Worm (Caenorhabditis elegans): Measurements from ENCODE around the gene C08B6.5.

The C08B6.5 gene

ce11 chrV:10145653-10146052 lies 28.1 kb downstream of the C08B6.5 start, which contains the start of gene C51E3.9:
TSS of gene C51E3.9 (plus strand) at chrV:10145953.
- no peak for TF ChIP-seq ceh-13 (GFP tag; optimal IDR thresholded peaks at IDR 0.05)
- TF ChIP-seq ama-1 (optimal IDR thresholded peaks at IDR 0.05), result no peak
- no peak for TF ChIP-seq pes-1 (GFP tag; IDR thresholded peaks at IDR 0.05)
- TF ChIP-seq scrt-1 (GFP tag; IDR thresholded peaks at IDR 0.05), result no peak
- no peak for TF ChIP-seq tbx-11 (GFP tag; IDR thresholded peaks at IDR 0.05)
- no peak for TF ChIP-seq hnd-1 (tag; optimal IDR thresholded peaks at IDR 0.05)
- TF ChIP-seq flt-1 (GFP tag; IDR thresholded peaks at IDR 0.05), result no peak
- no peak for TF ChIP-seq aly-1 (tag; optimal IDR thresholded peaks at IDR 0.05)
- TF ChIP-seq B0310.2 (tag; optimal IDR thresholded peaks at IDR 0.05), result no peak
- no peak for TF ChIP-seq tbx-37 (GFP tag; conservative IDR thresholded peaks at IDR 0.05)
- no peak for TF ChIP-seq hmbx-1 (tag; optimal IDR thresholded peaks at IDR 0.05)
- TF ChIP-seq ceh-36 (tag; optimal IDR thresholded peaks at IDR 0.05), result no peak
- no peak for TF ChIP-seq hmg-4 (GFP tag; optimal IDR thresholded peaks at IDR 0.05)
- no peak for TF ChIP-seq tra-4 (tag; optimal IDR thresholded peaks at IDR 0.05)
- TF ChIP-seq ets-7 (tag; optimal IDR thresholded peaks at IDR 0.05), result no peak
- TF ChIP-seq sea-1 (GFP tag; conservative IDR thresholded peaks at IDR 0.05), result no peak
- TF ChIP-seq F13C5.2 (tag; optimal IDR thresholded peaks at IDR 0.05), result no peak

ce11 chrV:10146787-10147186 lies 29.2 kb downstream of the C08B6.5 start:
- TF ChIP-seq tbx-37 (GFP tag; conservative IDR thresholded peaks at IDR 0.05) (no peak), scrt-1 (GFP tag; IDR thresholded peaks at IDR 0.05) (no peak), aly-1 (tag; optimal IDR thresholded peaks at IDR 0.05) (no peak), sea-1 (GFP tag; conservative IDR thresholded peaks at IDR 0.05) (no peak), hmg-4 (GFP tag; optimal IDR thresholded peaks at IDR 0.05) (no peak), ceh-13 (GFP tag; optimal IDR thresholded peaks at IDR 0.05) (no peak)

- TF ChIP-seq ets-7 (tag; optimal IDR thresholded peaks at IDR 0.05) (no peak), tra-4 (tag; optimal IDR thresholded peaks at IDR 0.05) (no peak), aly-1 (tag; optimal IDR thresholded peaks at IDR 0.05) (no peak), ceh-36 (tag; optimal IDR thresholded peaks at IDR 0.05) (no peak), scrt-1 (GFP tag; IDR thresholded peaks at IDR 0.05) (no peak), flt-1 (GFP tag; IDR thresholded peaks at IDR 0.05) (no peak), sea-1 (GFP tag; conservative IDR thresholded peaks at IDR 0.05) (no peak)
Observed at ce11 chrV:10148352-10148751, 30.8 kb downstream of the C08B6.5 start, which contains the start of gene srsx-26. TSS of gene srsx-26 (plus strand) at chrV:10148652.

- no peak for TF ChIP-seq hmbx-1 (tag; optimal IDR thresholded peaks at IDR 0.05)
- no peak for TF ChIP-seq ceh-36 (tag; optimal IDR thresholded peaks at IDR 0.05)
- no peak for TF ChIP-seq ama-1 (optimal IDR thresholded peaks at IDR 0.05)
- no peak for TF ChIP-seq B0310.2 (tag; optimal IDR thresholded peaks at IDR 0.05)
- no peak for TF ChIP-seq ets-7 (tag; optimal IDR thresholded peaks at IDR 0.05)
- no peak for TF ChIP-seq tra-4 (tag; optimal IDR thresholded peaks at IDR 0.05)
- TF ChIP-seq hnd-1 (tag; optimal IDR thresholded peaks at IDR 0.05), result no peak
- TF ChIP-seq scrt-1 (GFP tag; IDR thresholded peaks at IDR 0.05), result no peak
- no peak for TF ChIP-seq F13C5.2 (tag; optimal IDR thresholded peaks at IDR 0.05)
- TF ChIP-seq sea-1 (GFP tag; conservative IDR thresholded peaks at IDR 0.05), result no peak
- no peak for TF ChIP-seq flt-1 (GFP tag; IDR thresholded peaks at IDR 0.05)
- TF ChIP-seq aly-1 (tag; optimal IDR thresholded peaks at IDR 0.05), result no peak
- no peak for TF ChIP-seq ceh-13 (GFP tag; optimal IDR thresholded peaks at IDR 0.05)
- no peak for TF ChIP-seq tbx-37 (GFP tag; conservative IDR thresholded peaks at IDR 0.05)
- no peak for TF ChIP-seq hmg-4 (GFP tag; optimal IDR thresholded peaks at IDR 0.05)
- TF ChIP-seq tbx-11 (GFP tag; IDR thresholded peaks at IDR 0.05), result no peak
- TF ChIP-seq pes-1 (GFP tag; IDR thresholded peaks at IDR 0.05), result no peak
Observed at ce11 chrV:10149728-10150127, 32.2 kb downstream of the C08B6.5 start, which contains the start of gene srsx-27. TSS of gene srsx-27 (plus strand) at chrV:10150028.

ce11 chrV:10152278-10152677 lies 34.7 kb downstream of the C08B6.5 start, which contains the start of gene srsx-28:
TSS of gene srsx-28 (plus strand) at chrV:10152578.
- TF ChIP-seq ceh-36 (tag; optimal IDR thresholded peaks at IDR 0.05), result no peak
- TF ChIP-seq pes-1 (GFP tag; IDR thresholded peaks at IDR 0.05), result no peak
- no peak for TF ChIP-seq flt-1 (GFP tag; IDR thresholded peaks at IDR 0.05)
- no peak for TF ChIP-seq hnd-1 (tag; optimal IDR thresholded peaks at IDR 0.05)
- TF ChIP-seq aly-1 (tag; optimal IDR thresholded peaks at IDR 0.05), result no peak
- TF ChIP-seq tra-4 (tag; optimal IDR thresholded peaks at IDR 0.05), result no peak
- TF ChIP-seq ama-1 (optimal IDR thresholded peaks at IDR 0.05), result no peak
- TF ChIP-seq scrt-1 (GFP tag; IDR thresholded peaks at IDR 0.05), result no peak
- TF ChIP-seq F13C5.2 (tag; optimal IDR thresholded peaks at IDR 0.05), result no peak
- no peak for TF ChIP-seq tbx-37 (GFP tag; conservative IDR thresholded peaks at IDR 0.05)
- TF ChIP-seq ets-7 (tag; optimal IDR thresholded peaks at IDR 0.05), result no peak
- TF ChIP-seq hmbx-1 (tag; optimal IDR thresholded peaks at IDR 0.05), result no peak
- no peak for TF ChIP-seq tbx-11 (GFP tag; IDR thresholded peaks at IDR 0.05)
- no peak for TF ChIP-seq sea-1 (GFP tag; conservative IDR thresholded peaks at IDR 0.05)
- no peak for TF ChIP-seq ceh-13 (GFP tag; optimal IDR thresholded peaks at IDR 0.05)
- TF ChIP-seq hmg-4 (GFP tag; optimal IDR thresholded peaks at IDR 0.05), result no peak
- no peak for TF ChIP-seq B0310.2 (tag; optimal IDR thresholded peaks at IDR 0.05)

- no peak for TF ChIP-seq tra-4 (tag; optimal IDR thresholded peaks at IDR 0.05)
- no peak for TF ChIP-seq B0310.2 (tag; optimal IDR thresholded peaks at IDR 0.05)
- TF ChIP-seq ceh-13 (GFP tag; optimal IDR thresholded peaks at IDR 0.05), result no peak
- TF ChIP-seq ets-7 (tag; optimal IDR thresholded peaks at IDR 0.05), result no peak
- TF ChIP-seq hmbx-1 (tag; optimal IDR thresholded peaks at IDR 0.05), result no peak
- no peak for TF ChIP-seq ceh-36 (tag; optimal IDR thresholded peaks at IDR 0.05)
- TF ChIP-seq hnd-1 (tag; optimal IDR thresholded peaks at IDR 0.05), result no peak
- TF ChIP-seq pes-1 (GFP tag; IDR thresholded peaks at IDR 0.05), result no peak
- TF ChIP-seq F13C5.2 (tag; optimal IDR thresholded peaks at IDR 0.05), result no peak
- no peak for TF ChIP-seq tbx-37 (GFP tag; conservative IDR thresholded peaks at IDR 0.05)
- TF ChIP-seq tbx-11 (GFP tag; IDR thresholded peaks at IDR 0.05), result no peak
- no peak for TF ChIP-seq ama-1 (optimal IDR thresholded peaks at IDR 0.05)
- no peak for TF ChIP-seq scrt-1 (GFP tag; IDR thresholded peaks at IDR 0.05)
Observed at ce11 chrV:10153076-10153475, 35.5 kb downstream of the C08B6.5 start.

- TF ChIP-seq hnd-1 (tag; optimal IDR thresholded peaks at IDR 0.05) (no peak), tbx-11 (GFP tag; IDR thresholded peaks at IDR 0.05) (no peak), B0310.2 (tag; optimal IDR thresholded peaks at IDR 0.05) (no peak)
Observed at ce11 chrV:10154698-10155097, 37.1 kb downstream of the C08B6.5 start, which contains the start of gene srsx-29. TSS of gene srsx-29 (plus strand) at chrV:10154998.
